Worm (Caenorhabditis elegans) whole organism, midembryonic: ENCODE data around the gene hlh-31.

Experiments
- med-1 ChIP-seq: sonication (generic microtip); optimal IDR thresholded peaks from 2 replicates; lab custom pipeline; 2017; ENCODE audit warnings: missing genetic modification characterization, mild to moderate bottlenecking, missing compliant biosample characterization, antibody characterized with exemption, missing genetic modification reagents; ENCODE audit not compliant: insufficient read depth
- ref-1 ChIP-seq: fragments of 200-800 bp; sonication (Bioruptor generic); conservative IDR thresholded peaks from 2 replicates; pipeline ENCODE4 v1.3.6; 2022; ENCODE audit warnings: missing genetic modification reagents, missing genetic modification characterization, missing compliant biosample characterization
- ztf-23 ChIP-seq: fragments of 200-800 bp; sonication (Bioruptor generic); IDR thresholded peaks from 2 replicates; pipeline ENCODE4 v1.3.6; 2022; ENCODE audit warnings: missing genetic modification reagents, missing genetic modification characterization, missing compliant biosample characterization
- ztf-29 ChIP-seq: fragments of 200-800 bp; sonication (Bioruptor generic); IDR thresholded peaks from 2 replicates; pipeline ENCODE4 v1.3.6; 2022; ENCODE audit warnings: missing genetic modification reagents, missing genetic modification characterization, missing compliant biosample characterization

- TF ChIP-seq ztf-23 (GFP tag; lab: Robert Waterston, UW) (no peak), ref-1 (no peak), ztf-29 (no peak), med-1 (GFP tag; lab: Kevin White, UChicago) (no peak)
These were observed 31.7 kb upstream of the hlh-31 start, which contains the start of gene H25K10.4 for ce11 chrIV:16225747-16226146.
